Fruit fly (Drosophila melanogaster) Kc167 (cell line): ENCODE results near the gene CG7408.

Experiments used
- Myc ChIP-seq: fragments of >200 bp; optimal IDR thresholded peaks from 2 replicates; lab custom pipeline; 2017; ENCODE audit warnings: missing external identifiers
- Sin3A ChIP-seq: fragments of >200 bp; optimal IDR thresholded peaks from 2 replicates; lab custom pipeline; 2018; ENCODE audit warnings: missing external identifiers
- h ChIP-seq: fragments of >200 bp; optimal IDR thresholded peaks from 3 replicates; lab custom pipeline; 2018; ENCODE audit warnings: missing external identifiers
- insv ChIP-seq: fragments of >200 bp; optimal IDR thresholded peaks from 3 replicates; lab custom pipeline; 2018; ENCODE audit warnings: missing external identifiers
- psq ChIP-seq: fragments of >200 bp; optimal IDR thresholded peaks from 2 replicates; lab custom pipeline; 2017; ENCODE audit warnings: missing external identifiers
- ttk ChIP-seq: sonication (Bioruptor generic); optimal IDR thresholded peaks from 2 replicates; lab custom pipeline; 2017; ENCODE audit warnings: missing external identifiers

Gene CG7408

DNA sequence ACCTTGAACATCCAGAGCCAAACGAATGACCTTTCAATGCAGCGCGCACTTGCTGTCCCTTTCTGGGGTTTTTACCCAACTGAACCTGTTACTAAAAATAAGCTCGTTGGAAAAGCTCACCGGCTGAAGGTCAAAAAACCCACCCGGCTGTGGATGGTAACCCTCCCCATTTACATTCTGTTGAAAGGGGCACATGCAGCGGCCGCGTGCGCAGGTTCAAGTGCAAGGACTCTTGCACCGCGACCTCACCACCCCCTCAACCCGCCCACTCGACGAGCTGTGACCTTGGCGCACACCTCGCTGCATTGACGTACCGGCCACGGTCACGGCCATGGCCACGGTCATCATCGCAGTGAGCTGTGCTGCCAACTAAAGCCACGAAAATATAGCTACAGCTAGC is 49.2 kb downstream of the CG7408 start:
- no peak for TF ChIP-seq ttk (lab: Kevin White, UChicago)
- TF ChIP-seq psq (lab: Kevin White, UChicago), result no peak
- TF ChIP-seq Myc, result no peak
- no peak for TF ChIP-seq Sin3A
- TF ChIP-seq h (lab: Kevin White, UChicago), result no peak
- no peak for TF ChIP-seq insv (lab: Kevin White, UChicago)

DNA sequence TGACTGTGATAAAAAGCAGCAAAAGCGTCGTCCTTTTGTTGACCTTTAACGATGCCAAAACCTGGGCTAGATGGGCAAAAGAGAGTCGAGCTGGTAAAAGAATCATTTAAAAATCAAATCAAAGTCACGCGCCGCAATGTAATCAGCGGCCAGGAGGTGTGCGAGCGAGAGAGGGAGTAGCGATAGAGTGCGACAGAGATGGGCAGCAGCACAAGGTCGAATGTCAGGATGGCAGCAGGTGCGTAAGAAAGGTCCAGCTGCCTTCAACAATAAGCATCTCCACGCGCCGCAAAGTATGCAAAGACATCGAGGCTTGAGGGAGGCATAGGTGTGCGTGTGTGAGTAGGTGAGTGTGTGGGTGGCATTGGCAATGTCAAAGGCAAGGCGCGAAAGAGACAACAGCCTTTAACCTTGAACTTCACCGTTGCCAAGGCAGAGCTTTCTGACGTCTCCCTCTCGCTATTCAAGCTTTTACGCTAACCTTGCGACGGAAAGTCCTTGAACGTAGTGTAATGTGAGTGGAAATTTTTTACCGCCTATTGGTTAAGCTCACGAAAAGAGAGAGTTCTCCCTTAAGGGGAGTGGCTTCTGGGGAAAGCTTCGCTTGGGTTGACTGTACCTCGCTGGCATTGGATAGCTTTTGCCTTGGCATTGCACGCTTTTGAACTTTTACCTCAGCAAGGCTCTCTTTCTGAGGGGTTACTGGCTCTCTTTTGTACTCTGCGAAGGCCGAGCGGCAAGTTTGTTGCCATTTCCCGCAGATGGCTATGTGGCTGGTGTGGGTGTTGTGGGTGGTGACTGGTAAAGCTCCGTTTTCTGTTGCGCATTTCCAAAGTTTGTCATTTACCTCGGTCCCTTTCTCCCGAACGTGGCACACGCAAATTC is 51.0 kb downstream of the CG7408 start:
- no peak for TF ChIP-seq h (lab: Kevin White, UChicago)
- no peak for TF ChIP-seq Myc
- no peak for TF ChIP-seq Sin3A
- TF ChIP-seq psq (lab: Kevin White, UChicago), result no peak
- TF ChIP-seq insv (lab: Kevin White, UChicago), result no peak

DNA sequence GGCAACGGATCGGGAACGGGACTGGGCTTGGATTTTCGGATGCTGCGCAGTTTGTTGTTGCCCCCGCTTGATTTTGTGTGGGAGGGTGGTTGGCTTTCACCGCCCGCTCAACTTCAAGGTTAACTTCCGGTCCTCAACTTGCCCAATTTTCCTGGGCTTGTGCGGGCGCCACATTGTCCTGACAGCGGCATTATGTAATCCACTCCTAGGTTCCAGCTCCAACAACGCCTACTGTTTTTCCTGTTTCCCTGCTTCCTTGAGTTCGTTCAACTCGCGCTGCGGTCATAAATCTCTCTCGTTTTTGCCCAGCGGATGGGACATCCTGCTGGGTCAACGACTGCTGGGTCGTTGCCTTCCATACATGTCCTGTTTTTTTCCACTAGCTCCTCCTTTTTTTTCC is 53.0 kb downstream of the CG7408 start:
- no peak for TF ChIP-seq insv (lab: Kevin White, UChicago)
- no peak for TF ChIP-seq Sin3A
- no peak for TF ChIP-seq psq (lab: Kevin White, UChicago)
- no peak for TF ChIP-seq ttk (lab: Kevin White, UChicago)
- no peak for TF ChIP-seq Myc
- no peak for TF ChIP-seq h (lab: Kevin White, UChicago)

DNA sequence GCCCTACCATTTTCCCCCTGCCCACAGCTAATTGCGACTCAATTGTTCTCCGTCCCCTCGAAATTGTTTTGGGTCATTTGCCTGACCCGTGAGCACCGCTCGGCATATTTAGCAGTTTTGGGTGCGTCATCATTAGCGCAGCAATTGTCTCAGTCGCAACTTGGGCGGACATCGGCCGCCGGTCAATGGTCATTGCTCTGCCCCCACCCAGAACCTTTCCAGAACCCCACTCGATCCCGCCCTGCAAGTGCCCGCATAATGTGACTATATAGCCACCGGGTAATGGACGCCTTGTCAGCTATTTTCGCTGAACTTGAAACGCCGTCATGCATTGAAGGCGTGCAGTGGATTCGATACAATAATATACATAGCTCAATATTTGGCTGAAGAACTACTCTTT is 54.2 kb downstream of the CG7408 start:
- TF ChIP-seq h (lab: Kevin White, UChicago) (no peak), insv (lab: Kevin White, UChicago) (no peak), psq (lab: Kevin White, UChicago) (no peak), Sin3A (no peak), ttk (lab: Kevin White, UChicago) (no peak), Myc (no peak)
